Worm (Caenorhabditis elegans): Measurements from ENCODE around the gene F55H2.7.

The F55H2.7 gene

ce11 chrIII:9516148-9516547 is at the start of gene F55H2.7:
Gene F55H2.7 (minus strand): TSS chrIII:9516248.
- no peak for TF ChIP-seq unc-62 (GFP tag; optimal IDR thresholded peaks at IDR 0.05)

ce11 chrIII:9564410-9564809 is 48.4 kb upstream of the F55H2.7 start, which contains the start of gene C48B4.10:
Gene C48B4.10 (minus strand): TSS chrIII:9564510.
- TF ChIP-seq unc-62 (GFP tag; optimal IDR thresholded peaks at IDR 0.05), result no peak

- TF ChIP-seq unc-62 (GFP tag; optimal IDR thresholded peaks at IDR 0.05), result no peak
Measured at ce11 chrIII:9563235-9563634, 47.2 kb upstream of the F55H2.7 start, which contains the start of gene C48B4.9. Gene C48B4.9 (minus strand): TSS chrIII:9563335.

- no peak for TF ChIP-seq unc-62 (GFP tag; optimal IDR thresholded peaks at IDR 0.05)
Measured at ce11 chrIII:9561158-9561557, 45.1 kb upstream of the F55H2.7 start, which contains the start of gene C48B4.8. Gene C48B4.8 (minus strand): TSS chrIII:9561258.

- no peak for TF ChIP-seq unc-62 (GFP tag; optimal IDR thresholded peaks at IDR 0.05)
Measured at ce11 chrIII:9559381-9559881, 43.4 kb upstream of the F55H2.7 start, which contains the start of gene C48B4.7. Gene C48B4.7 (minus strand): TSS chrIII:9559431.

ce11 chrIII:9558463-9558862 is 42.4 kb upstream of the F55H2.7 start, which contains the start of gene C48B4.6:
Gene C48B4.6 (minus strand): TSS chrIII:9558563.
- no peak for TF ChIP-seq unc-62 (GFP tag; optimal IDR thresholded peaks at IDR 0.05)

- TF ChIP-seq unc-62 (GFP tag; optimal IDR thresholded peaks at IDR 0.05), result no peak
Measured at ce11 chrIII:9556300-9556699, 40.3 kb upstream of the F55H2.7 start, which contains the start of gene ZK1098.11. Gene ZK1098.11 (plus strand): TSS chrIII:9556600.

ce11 chrIII:9546016-9546659 is 30.1 kb upstream of the F55H2.7 start, which contains the start of gene unc-16:
Gene unc-16 (plus strand): TSS chrIII:9546258.
- TF ChIP-seq unc-62 (GFP tag; optimal IDR thresholded peaks at IDR 0.05), result no peak

ce11 chrIII:9544820-9545219 is 28.8 kb upstream of the F55H2.7 start, which contains the start of gene ZK1098.12:
Gene ZK1098.12 (plus strand): TSS chrIII:9545120.
- no peak for TF ChIP-seq unc-62 (GFP tag; optimal IDR thresholded peaks at IDR 0.05)

ce11 chrIII:9544125-9544524 is 28.1 kb upstream of the F55H2.7 start, which contains the start of gene ZK1098.9:
Gene ZK1098.9 (plus strand): TSS chrIII:9544425.
- no peak for TF ChIP-seq unc-62 (GFP tag; optimal IDR thresholded peaks at IDR 0.05)

ce11 chrIII:9542816-9543215 is 26.8 kb upstream of the F55H2.7 start, which contains the start of gene eif-2Balpha:
Gene eif-2Balpha (plus strand): TSS chrIII:9543119.
- TF ChIP-seq unc-62 (GFP tag; optimal IDR thresholded peaks at IDR 0.05), result no peak

- no peak for TF ChIP-seq unc-62 (GFP tag; optimal IDR thresholded peaks at IDR 0.05)
Measured at ce11 chrIII:9542280-9542679, 26.2 kb upstream of the F55H2.7 start, which contains the start of gene mut-7. Gene mut-7 (minus strand): TSS chrIII:9542380.

- no peak for TF ChIP-seq unc-62 (GFP tag; optimal IDR thresholded peaks at IDR 0.05)
Measured at ce11 chrIII:9538655-9539155, 22.7 kb upstream of the F55H2.7 start, which contains the start of gene ZK1098.3. Gene ZK1098.3 (minus strand): TSS chrIII:9538705.

- TF ChIP-seq unc-62 (GFP tag; optimal IDR thresholded peaks at IDR 0.05), result no peak
Measured at ce11 chrIII:9528824-9529223, 12.8 kb upstream of the F55H2.7 start, which contains the start of gene ZK1098.2. Gene ZK1098.2 (plus strand): TSS chrIII:9529159.

ce11 chrIII:9526851-9527250 is 10.8 kb upstream of the F55H2.7 start, which contains the start of gene ZK1098.6:
Gene ZK1098.6 (plus strand): TSS chrIII:9527151.
- no peak for TF ChIP-seq unc-62 (GFP tag; optimal IDR thresholded peaks at IDR 0.05)

ce11 chrIII:9525252-9525651 is 9.2 kb upstream of the F55H2.7 start, which contains the start of gene trpp-3:
Gene trpp-3 (plus strand): TSS chrIII:9525552.
- no peak for TF ChIP-seq unc-62 (GFP tag; optimal IDR thresholded peaks at IDR 0.05)

All from whole organism, dauer.